Worm (Caenorhabditis elegans): ENCODE data around the gene spdl-1.

Gene spdl-1

ce11 chrII:7765456-7765855, 15.9 kb upstream of the spdl-1 start, which contains the start of gene srh-39:
srh-39 (minus strand) TSS chrII:7765556.
- no peak for TF ChIP-seq zag-1 (tag; optimal IDR thresholded peaks at IDR 0.05)
- no peak for TF ChIP-seq mml-1 (tag; optimal IDR thresholded peaks at IDR 0.05)
- no peak for TF ChIP-seq egl-5 (tag; optimal IDR thresholded peaks at IDR 0.05)
- no peak for TF ChIP-seq lin-39 (tag; optimal IDR thresholded peaks at IDR 0.05)
- TF ChIP-seq ZK546.5 (tag; optimal IDR thresholded peaks at IDR 0.05), result no peak
- no peak for TF ChIP-seq ceh-28 (tag; optimal IDR thresholded peaks at IDR 0.05)
- TF ChIP-seq lin-15B (tag; optimal IDR thresholded peaks at IDR 0.05), result no peak
- TF ChIP-seq nhr-237 (tag; optimal IDR thresholded peaks at IDR 0.05), result no peak
- TF ChIP-seq ztf-4 (tag; optimal IDR thresholded peaks at IDR 0.05), result no peak
- no peak for TF ChIP-seq nhr-67 (tag; optimal IDR thresholded peaks at IDR 0.05)
- no peak for TF ChIP-seq fkh-2 (tag; optimal IDR thresholded peaks at IDR 0.05)
- no peak for TF ChIP-seq lsy-12 (tag; optimal IDR thresholded peaks at IDR 0.05)
- no peak for TF ChIP-seq eor-1 (tag; optimal IDR thresholded peaks at IDR 0.05)

DNA sequence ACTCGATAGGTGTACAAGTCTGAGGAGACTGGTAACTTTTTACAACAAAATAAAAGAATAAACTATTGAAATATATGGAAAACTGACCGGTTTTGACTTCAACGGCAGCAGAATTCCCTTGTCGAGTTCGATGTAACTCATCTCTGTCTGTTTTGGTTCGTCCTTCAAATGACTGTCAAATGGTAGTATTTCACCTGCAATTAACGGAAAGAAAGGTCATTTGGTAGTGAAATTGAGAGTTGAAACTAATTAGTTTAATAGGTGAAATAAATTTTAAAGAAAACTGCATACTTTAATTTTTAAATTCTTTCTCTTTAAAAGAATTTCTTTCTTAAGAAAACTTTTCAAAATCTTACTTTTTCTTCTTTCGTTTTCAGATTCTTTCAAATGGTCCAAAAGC, 12.1 kb upstream of the spdl-1 start:
- TF ChIP-seq ceh-28 (tag; optimal IDR thresholded peaks at IDR 0.05) (no peak), elt-1 (tag; optimal IDR thresholded peaks at IDR 0.05) (no peak), nhr-25 (tag; optimal IDR thresholded peaks at IDR 0.05) (no peak), nhr-67 (tag; optimal IDR thresholded peaks at IDR 0.05) (no peak), jun-1 (tag; optimal IDR thresholded peaks at IDR 0.05) (no peak), lsy-12 (tag; optimal IDR thresholded peaks at IDR 0.05) (no peak), ztf-11 (tag; optimal IDR thresholded peaks at IDR 0.05) (no peak)

- TF ChIP-seq elt-3 (tag; optimal IDR thresholded peaks at IDR 0.05) (no peak), fos-1 (tag; optimal IDR thresholded peaks at IDR 0.05) (no peak)
These were observed 11.1 kb upstream of the spdl-1 start for ce11 chrII:7770253-7770652.

DNA sequence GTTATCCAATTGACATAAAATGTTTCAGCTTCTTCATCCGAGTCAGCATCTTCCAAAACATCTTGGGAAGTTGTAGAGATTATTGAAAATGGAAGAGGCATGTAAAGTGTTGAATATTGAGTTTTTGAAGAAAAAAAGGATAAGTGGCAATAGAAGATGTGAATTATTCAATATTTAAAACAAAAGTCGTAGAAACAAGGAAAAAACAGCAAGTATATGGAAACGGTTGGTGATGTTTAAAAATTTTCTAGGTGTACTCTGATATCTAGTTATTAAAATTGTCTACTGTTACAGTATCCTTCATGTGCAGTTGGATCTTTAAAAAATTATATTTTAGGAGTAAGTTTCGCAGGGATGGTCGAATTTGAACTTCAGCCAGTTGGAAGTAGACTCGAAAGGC, 9.4 kb upstream of the spdl-1 start, which contains the start of gene C06A8.8:
C06A8.8 (minus strand) TSS at position 101 of the 400 bp plus-strand sequence.
- TF ChIP-seq ama-1 (optimal IDR thresholded peaks at IDR 0.05), result no peak
- no peak for TF ChIP-seq lin-15B (tag; optimal IDR thresholded peaks at IDR 0.05)
- TF ChIP-seq skn-1 (tag; optimal IDR thresholded peaks at IDR 0.05), result no peak
- TF ChIP-seq nfya-1 (tag; optimal IDR thresholded peaks at IDR 0.05; ENCODE audit: insufficient read depth), result no peak

DNA sequence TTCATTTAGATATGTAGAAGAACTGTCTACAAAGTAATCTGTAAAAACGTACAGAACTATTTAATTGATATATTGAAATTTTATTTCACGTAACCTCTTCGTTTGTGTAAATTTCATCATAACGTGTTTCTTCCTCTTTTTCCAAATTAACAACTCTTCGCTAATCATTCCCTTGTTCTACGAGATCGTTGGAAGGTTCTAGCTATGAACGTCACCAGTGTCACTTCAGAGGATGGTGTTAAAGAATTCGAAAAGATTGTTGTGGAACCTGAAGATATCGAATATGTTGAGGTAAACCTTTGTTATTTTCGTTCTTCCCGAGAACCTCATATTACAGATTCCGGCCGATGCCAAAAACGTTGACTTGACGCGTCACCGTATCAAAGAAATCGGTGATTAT, 9.0 kb upstream of the spdl-1 start, which contains the start of gene C06A8.6:
C06A8.6 (plus strand) TSS at position 89 of the 400 bp plus-strand sequence.
- TF ChIP-seq nhr-28 (tag; optimal IDR thresholded peaks at IDR 0.05) (no peak), lin-15B (tag; optimal IDR thresholded peaks at IDR 0.05) (no peak), unc-62 (GFP tag; optimal IDR thresholded peaks at IDR 0.05) (no peak), nhr-237 (tag; optimal IDR thresholded peaks at IDR 0.05) (no peak), ztf-11 (tag; optimal IDR thresholded peaks at IDR 0.05) (no peak), R02D3.7 (tag; optimal IDR thresholded peaks at IDR 0.05) (no peak)

- TF ChIP-seq daf-12 (tag; optimal IDR thresholded peaks at IDR 0.05), result no peak
- no peak for TF ChIP-seq ztf-4 (tag; optimal IDR thresholded peaks at IDR 0.05)
- no peak for TF ChIP-seq nhr-12 (tag; optimal IDR thresholded peaks at IDR 0.05)
- no peak for TF ChIP-seq ceh-16 (tag; optimal IDR thresholded peaks at IDR 0.05)
- TF ChIP-seq ama-1 (optimal IDR thresholded peaks at IDR 0.05), result peak; percentile 52
- peak; percentile 15 for TF ChIP-seq elt-2 (tag; optimal IDR thresholded peaks at IDR 0.05)
- TF ChIP-seq nhr-11 (tag; optimal IDR thresholded peaks at IDR 0.05), result no peak
- no peak for TF ChIP-seq nhr-237 (tag; optimal IDR thresholded peaks at IDR 0.05)
- TF ChIP-seq eor-1 (tag; optimal IDR thresholded peaks at IDR 0.05), result no peak
- TF ChIP-seq ZK546.5 (tag; optimal IDR thresholded peaks at IDR 0.05), result no peak
- no peak for TF ChIP-seq lsy-12 (tag; optimal IDR thresholded peaks at IDR 0.05)
- TF ChIP-seq egl-5 (tag; optimal IDR thresholded peaks at IDR 0.05), result no peak
- no peak for TF ChIP-seq fkh-2 (tag; optimal IDR thresholded peaks at IDR 0.05)
- TF ChIP-seq mdl-1 (tag; optimal IDR thresholded peaks at IDR 0.05), result no peak
- peak in 1 of 3 experiments; percentile 15 for TF ChIP-seq elt-3 (tag; optimal IDR thresholded peaks at IDR 0.05)
- no peak for TF ChIP-seq hmg-11 (tag; optimal IDR thresholded peaks at IDR 0.05)
- no peak for TF ChIP-seq zag-1 (tag; optimal IDR thresholded peaks at IDR 0.05)
- no peak for TF ChIP-seq lin-15B (tag; optimal IDR thresholded peaks at IDR 0.05)
- TF ChIP-seq ceh-9 (tag; optimal IDR thresholded peaks at IDR 0.05), result no peak
- peak; percentile 50 for TF ChIP-seq tbx-2 (tag; optimal IDR thresholded peaks at IDR 0.05)
- no peak for TF ChIP-seq nfya-1 (tag; optimal IDR thresholded peaks at IDR 0.05; ENCODE audit: insufficient read depth)
- TF ChIP-seq pha-4 (tag; optimal IDR thresholded peaks at IDR 0.05), result no peak
- no peak for TF ChIP-seq nhr-77 (tag; optimal IDR thresholded peaks at IDR 0.05)
- no peak for TF ChIP-seq ztf-11 (tag; optimal IDR thresholded peaks at IDR 0.05)
- peak; percentile 88 for TF ChIP-seq nhr-43 (tag; optimal IDR thresholded peaks at IDR 0.05; ENCODE audit: poor library complexity, severe bottlenecking)
- no peak for TF ChIP-seq skn-1 (tag; optimal IDR thresholded peaks at IDR 0.05)
- TF ChIP-seq nhr-67 (tag; optimal IDR thresholded peaks at IDR 0.05), result no peak
- no peak for TF ChIP-seq nhr-23 (tag; optimal IDR thresholded peaks at IDR 0.05)
- no peak for TF ChIP-seq pqm-1 (tag; optimal IDR thresholded peaks at IDR 0.05)
- no peak for TF ChIP-seq jun-1 (tag; optimal IDR thresholded peaks at IDR 0.05)
These were observed 7.9 kb upstream of the spdl-1 start for ce11 chrII:7773427-7773993.

All from whole organism, L3 larva.